Fruit fly (Drosophila melanogaster) whole organism, embryonic: ENCODE data around the gene CG44094.

ENCODE experiments used
- C15 ChIP-seq: fragments of 200-800 bp; sonication (Bioruptor generic); IDR thresholded peaks from 3 replicates; pipeline ENCODE4 v1.3.6; 2022; ENCODE audit warnings: missing biosample characterization, missing genetic modification characterization
- CG11723 ChIP-seq: fragments of 200-800 bp; sonication (Bioruptor generic); optimal IDR thresholded peaks from 2 replicates; lab custom pipeline; 2017; ENCODE audit warnings: missing biosample characterization, mild to moderate bottlenecking, missing genetic modification characterization
- CG12659 ChIP-seq: fragments of 200-800 bp; sonication (Bioruptor generic); optimal IDR thresholded peaks from 3 replicates; lab custom pipeline; 2017; ENCODE audit warnings: mild to moderate bottlenecking, missing biosample characterization, missing genetic modification reagents, missing genetic modification characterization
- CG15269 ChIP-seq: fragments of 200-800 bp; sonication (Bioruptor generic); optimal IDR thresholded peaks from 2 replicates; lab custom pipeline; 2018; ENCODE audit warnings: missing biosample characterization, mild to moderate bottlenecking, missing genetic modification characterization, moderate library complexity
- CG15514 ChIP-seq: fragments of 200-800 bp; sonication (Bioruptor generic); optimal IDR thresholded peaks from 3 replicates; lab custom pipeline; 2017; ENCODE audit warnings: missing biosample characterization, missing genetic modification characterization, mild to moderate bottlenecking, moderate library complexity, missing genetic modification reagents
- CG15601 ChIP-seq: fragments of 200-800 bp; sonication (Bioruptor generic); optimal IDR thresholded peaks from 3 replicates; lab custom pipeline; 2019; ENCODE audit warnings: missing biosample characterization, mild to moderate bottlenecking, missing genetic modification characterization, moderate library complexity
- CG16813 ChIP-seq: fragments of 200-800 bp; sonication (Bioruptor generic); IDR thresholded peaks from 3 replicates; pipeline ENCODE4 v1.3.6; 2022; ENCODE audit warnings: missing biosample characterization, missing genetic modification characterization; ENCODE audit not compliant: partially characterized antibody
- CG18599 ChIP-seq: fragments of 200-800 bp; sonication (Bioruptor generic); optimal IDR thresholded peaks from 3 replicates; lab custom pipeline; 2017; ENCODE audit warnings: missing biosample characterization, missing genetic modification characterization, mild to moderate bottlenecking, moderate library complexity, missing genetic modification reagents
- CG18764 ChIP-seq: fragments of 200-800 bp; sonication (Bioruptor generic); optimal IDR thresholded peaks from 3 replicates; lab custom pipeline; 2016; ENCODE audit warnings: missing biosample characterization, missing genetic modification characterization
- CG2116 ChIP-seq: fragments of 200-800 bp; sonication (Bioruptor generic); optimal IDR thresholded peaks from 3 replicates; lab custom pipeline; 2018; ENCODE audit warnings: missing biosample characterization, mild to moderate bottlenecking, missing genetic modification characterization
- CG34224 ChIP-seq: fragments of 200-800 bp; sonication (Bioruptor generic); IDR thresholded peaks from 3 replicates; pipeline ENCODE4 v1.3.6; 2022; ENCODE audit warnings: missing biosample characterization, missing genetic modification characterization; ENCODE audit not compliant: partially characterized antibody
- CG3726 ChIP-seq: fragments of 200-800 bp; sonication (Bioruptor generic); IDR thresholded peaks from 3 replicates; pipeline ENCODE4, ENCODE4 v1.3.6; 2022; ENCODE audit warnings: missing biosample characterization, missing genetic modification characterization
- CG3847 ChIP-seq: fragments of 200-800 bp; sonication (Bioruptor generic); IDR thresholded peaks from 2 replicates; pipeline ENCODE4 v1.3.6; 2022; ENCODE audit warnings: missing biosample characterization, missing genetic modification characterization
- CG4617 ChIP-seq: fragments of 200-800 bp; sonication (Bioruptor generic); optimal IDR thresholded peaks from 3 replicates; lab custom pipeline; 2016; ENCODE audit warnings: missing biosample characterization, missing genetic modification characterization, borderline replicate concordance
- CG6765 ChIP-seq: fragments of 200-800 bp; sonication (Bioruptor generic); optimal IDR thresholded peaks from 3 replicates; lab custom pipeline; 2017; ENCODE audit warnings: missing biosample characterization, mild to moderate bottlenecking, missing genetic modification characterization
- CG7357 ChIP-seq: fragments of 200-800 bp; sonication (Bioruptor generic); IDR thresholded peaks from 3 replicates; pipeline ENCODE4 v1.3.6; 2022; ENCODE audit warnings: missing biosample characterization, missing genetic modification characterization
- CG7928 ChIP-seq: fragments of 200-800 bp; sonication (Bioruptor generic); optimal IDR thresholded peaks from 2 replicates; lab custom pipeline; 2017; ENCODE audit warnings: missing biosample characterization, mild to moderate bottlenecking, missing genetic modification characterization
- CG7987 ChIP-seq: fragments of 200-800 bp; sonication (Bioruptor generic); optimal IDR thresholded peaks from 2 replicates; lab custom pipeline; 2018; ENCODE audit warnings: missing biosample characterization, mild to moderate bottlenecking, missing genetic modification characterization, moderate library complexity
- CG8478 ChIP-seq: fragments of >200 bp; optimal IDR thresholded peaks from 2 replicates; lab custom pipeline; 2018
- CG8924 ChIP-seq: fragments of 200-800 bp; optimal IDR thresholded peaks from 3 replicates; lab custom pipeline; 2019; ENCODE audit warnings: missing biosample characterization, mild to moderate bottlenecking, missing genetic modification characterization, moderate library complexity
- CG9797 ChIP-seq: fragments of 200-800 bp; sonication (Bioruptor generic); optimal IDR thresholded peaks from 3 replicates; lab custom pipeline; 2018; ENCODE audit warnings: missing biosample characterization, mild to moderate bottlenecking, missing genetic modification characterization
- CHES-1-like ChIP-seq: fragments of 200-800 bp; sonication (Bioruptor generic); optimal IDR thresholded peaks from 2 replicates; lab custom pipeline; 2016; ENCODE audit warnings: missing biosample characterization, missing genetic modification characterization
- Chrac-16 ChIP-seq: fragments of 200-800 bp; sonication (Bioruptor generic); optimal IDR thresholded peaks from 3 replicates; lab custom pipeline; 2016; ENCODE audit warnings: missing biosample characterization, missing genetic modification characterization
- CrebB ChIP-seq: fragments of 200-800 bp; sonication (Bioruptor generic); optimal IDR thresholded peaks from 3 replicates; lab custom pipeline; 2018; ENCODE audit warnings: missing biosample characterization, mild to moderate bottlenecking, missing genetic modification characterization
- Lhr ChIP-seq: fragments of 200-800 bp; sonication (Bioruptor generic); optimal IDR thresholded peaks from 3 replicates; lab custom pipeline; 2017; ENCODE audit warnings: mild to moderate bottlenecking, missing biosample characterization, missing genetic modification reagents, missing genetic modification characterization
- Myb ChIP-seq: fragments of 200-800 bp; sonication (Bioruptor generic); optimal IDR thresholded peaks from 2 replicates; lab custom pipeline; 2016; ENCODE audit warnings: missing biosample characterization, missing genetic modification characterization
- Oli ChIP-seq: fragments of 200-800 bp; sonication (Bioruptor generic); optimal IDR thresholded peaks from 2 replicates; lab custom pipeline; 2018; ENCODE audit warnings: missing biosample characterization, mild to moderate bottlenecking, missing genetic modification characterization, moderate library complexity
- Sin3A ChIP-seq: fragments of >200 bp; optimal IDR thresholded peaks from 2 replicates; lab custom pipeline; 2018
- YL-1 ChIP-seq: fragments of 200-800 bp; sonication (Bioruptor generic); optimal IDR thresholded peaks from 3 replicates; lab custom pipeline; 2017; ENCODE audit warnings: missing biosample characterization, mild to moderate bottlenecking, missing genetic modification characterization
- ci ChIP-seq: fragments of 200-800 bp; sonication (Bioruptor generic); IDR thresholded peaks from 3 replicates; pipeline ENCODE4 v1.3.6; 2022; ENCODE audit warnings: missing biosample characterization, missing genetic modification characterization
- dmrt11E ChIP-seq: fragments of 200-800 bp; sonication (Bioruptor generic); optimal IDR thresholded peaks from 3 replicates; lab custom pipeline; 2018; ENCODE audit warnings: missing biosample characterization, mild to moderate bottlenecking, missing genetic modification characterization, moderate library complexity
- dmrt99B ChIP-seq: fragments of 200-800 bp; sonication (Bioruptor generic); optimal IDR thresholded peaks from 2 replicates; lab custom pipeline; 2018; ENCODE audit warnings: missing biosample characterization, mild to moderate bottlenecking, missing genetic modification characterization, moderate library complexity
- dpn ChIP-seq, 2 experiments: fragments of 200-800 bp; sonication (Bioruptor generic); optimal IDR thresholded peaks; 3 replicates each; lab custom pipeline; 2016; ENCODE audit warnings: missing biosample characterization in 2 of 2, missing genetic modification characterization in 2 of 2
- ewg ChIP-seq: fragments of 200-800 bp; sonication (Bioruptor generic); optimal IDR thresholded peaks from 3 replicates; lab custom pipeline; 2017; ENCODE audit warnings: mild to moderate bottlenecking, missing biosample characterization, missing genetic modification reagents, missing genetic modification characterization
- ftz-f1 ChIP-seq: fragments of 200-800 bp; sonication (Bioruptor generic); optimal IDR thresholded peaks from 2 replicates; lab custom pipeline; 2016; ENCODE audit warnings: missing biosample characterization, missing genetic modification characterization
- fu2 ChIP-seq: fragments of 200-800 bp; sonication (Bioruptor generic); optimal IDR thresholded peaks from 2 replicates; lab custom pipeline; 2016; ENCODE audit warnings: missing biosample characterization, missing genetic modification characterization
- insv ChIP-seq, 2 experiments: fragments of 200-800 bp; sonication (Bioruptor generic); optimal IDR thresholded peaks; 3 replicates each; lab custom pipeline; 2016 to 2018; ENCODE audit warnings: missing biosample characterization in 2 of 2, missing genetic modification characterization in 2 of 2
- lola ChIP-seq, 3 experiments: fragments of >200 bp in 2 of 3; fragments of 200-800 bp in 1 of 3; sonication (Bioruptor generic) in 1 of 3; optimal IDR thresholded peaks; 2 replicates each; lab custom pipeline; 2017 to 2019; ENCODE audit warnings: missing biosample characterization in 3 of 3, missing genetic modification characterization in 3 of 3, mild to moderate bottlenecking in 1 of 3, moderate library complexity in 1 of 3
- nom ChIP-seq: fragments of 200-800 bp; sonication (Bioruptor generic); optimal IDR thresholded peaks from 2 replicates; lab custom pipeline; 2017; ENCODE audit warnings: missing biosample characterization, missing genetic modification characterization, mild to moderate bottlenecking, moderate library complexity, missing genetic modification reagents
- pros ChIP-seq: fragments of 200-800 bp; sonication (Bioruptor generic); optimal IDR thresholded peaks from 3 replicates; lab custom pipeline; 2019; ENCODE audit warnings: missing biosample characterization, mild to moderate bottlenecking, missing genetic modification characterization, moderate library complexity
- row ChIP-seq: fragments of 200-800 bp; sonication (Bioruptor generic); IDR thresholded peaks from 3 replicates; pipeline ENCODE4 v1.3.6; 2022; ENCODE audit warnings: missing biosample characterization, missing genetic modification characterization
- seq ChIP-seq: fragments of 200-800 bp; sonication (Bioruptor generic); IDR thresholded peaks from 2 replicates; pipeline ENCODE4 v1.3.6; 2022; ENCODE audit warnings: missing biosample characterization, missing genetic modification characterization
- sna ChIP-seq: fragments of 200-800 bp; sonication (Bioruptor generic); IDR thresholded peaks from 2 replicates; pipeline ENCODE4 v1.3.6; 2022; ENCODE audit warnings: missing biosample characterization, missing genetic modification characterization; ENCODE audit not compliant: partially characterized antibody
- so ChIP-seq: fragments of 200-800 bp; sonication (Bioruptor generic); IDR thresholded peaks from 3 replicates; pipeline ENCODE4 v1.3.6; 2022; ENCODE audit warnings: missing biosample characterization, missing genetic modification characterization
- sob ChIP-seq: fragments of 200-800 bp; sonication (Bioruptor generic); IDR thresholded peaks from 2 replicates; pipeline ENCODE4 v1.3.6; 2022; ENCODE audit warnings: missing biosample characterization, missing genetic modification characterization
- ssp ChIP-seq: fragments of 200-800 bp; sonication (Bioruptor generic); IDR thresholded peaks from 2 replicates; pipeline ENCODE4 v1.3.6; 2022; ENCODE audit warnings: missing biosample characterization, missing genetic modification characterization
- unpg ChIP-seq: fragments of 200-800 bp; sonication (Bioruptor generic); optimal IDR thresholded peaks from 3 replicates; lab custom pipeline; 2018; ENCODE audit warnings: missing biosample characterization, mild to moderate bottlenecking, missing genetic modification characterization, moderate library complexity

The CG44094 gene

DNA sequence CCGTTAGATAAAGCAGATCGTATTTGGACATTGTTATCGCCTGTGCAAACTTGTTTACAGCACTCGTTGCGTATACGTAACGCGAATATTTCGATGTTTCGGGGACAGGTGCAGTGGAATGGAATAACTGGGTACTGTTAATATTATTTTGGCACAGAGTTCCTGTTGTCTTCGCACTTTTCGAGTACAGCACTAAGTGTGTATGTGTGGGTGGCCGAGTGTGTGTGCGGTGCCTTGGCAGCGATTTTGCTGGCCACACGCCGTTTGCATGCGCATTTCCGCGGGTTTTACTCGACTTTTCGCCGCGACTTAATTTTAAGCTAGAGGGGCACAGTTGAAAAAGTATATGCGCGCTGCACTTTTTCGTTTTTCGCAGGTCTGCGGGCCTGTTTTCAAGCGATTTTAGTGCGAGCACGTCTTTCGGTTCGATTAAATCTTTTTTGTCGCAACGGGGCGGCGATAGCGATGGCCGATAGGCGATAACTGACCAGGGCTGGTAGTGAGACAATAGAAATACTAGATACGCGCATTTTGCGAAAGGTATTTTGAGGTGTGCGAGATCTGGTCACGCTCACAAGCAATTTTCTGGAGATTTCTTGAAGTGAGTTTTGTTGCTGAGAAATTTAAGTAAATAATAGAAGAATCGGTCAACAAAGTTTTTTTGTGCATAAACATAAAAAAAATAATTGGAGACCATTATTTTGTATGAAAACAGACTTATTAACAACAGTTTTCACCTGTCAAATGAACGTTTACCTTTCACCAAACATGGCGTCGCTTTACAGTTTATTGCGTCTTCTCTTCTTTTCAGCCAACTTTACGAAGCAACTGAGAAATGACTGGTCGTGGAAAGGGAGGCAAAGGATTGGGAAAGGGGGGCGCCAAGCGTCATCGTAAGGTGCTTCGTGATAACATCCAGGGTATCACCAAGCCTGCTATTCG is 49.1 kb upstream of the CG44094 start, which contains the start of the genes put and His4r (continued):
- TF ChIP-seq ewg (GFP tag; lab: Kevin White, UChicago) (peak; percentile 7), nom (GFP tag; lab: Kevin White, UChicago) (peak; percentile 47), CG12659 (GFP tag; lab: Kevin White, UChicago) (peak; percentile 81), Chrac-16 (no peak), lola (GFP tag; optimal IDR thresholded peaks at IDR 0.05; lab: Kevin White, UChicago) (no peak), CG34224 (GFP tag; lab: Robert Waterston, UW) (peak; percentile 27; the same call in 1 of the 3 replicates), so (GFP tag; lab: Robert Waterston, UW) (0 out of 3 replicates have a peak, but pooled peaks have one; percentile 45), seq (GFP tag; lab: Robert Waterston, UW) (peak; percentile 9; the same call in 1 of the 2 replicates), CG15601 (tag; lab: Kevin White, UChicago) (peak; percentile 41), CG15514 (GFP tag; lab: Kevin White, UChicago) (peak; percentile 64), CG6765 (peak; percentile 10), CG11723 (GFP tag; lab: Kevin White, UChicago) (no peak), sob (peak; percentile 56), fu2 (GFP tag; lab: Kevin White, UChicago) (no peak), CHES-1-like (GFP tag; lab: Kevin White, UChicago) (peak; percentile 49), CG3847 (peak; percentile 52; the same call in 1 of the 2 replicates), ssp (GFP tag; lab: Robert Waterston, UW) (0 out of 2 replicates have a peak, but pooled peaks have one; percentile 9), C15 (GFP tag; lab: Robert Waterston, UW) (no peak), CG4617 (peak; percentile 94), CG2116 (GFP tag; lab: Kevin White, UChicago) (peak; percentile 75), CG18599 (GFP tag; lab: Kevin White, UChicago) (peak; percentile 28), insv (GFP tag; optimal IDR thresholded peaks at IDR 0.05; lab: Kevin White, UChicago) (peak in 1 of 2 experiments; percentile 29), Oli (tag; lab: Kevin White, UChicago) (no peak), ci (GFP tag; lab: Robert Waterston, UW) (peak; percentile 46; the same call in 1 of the 3 replicates), YL-1 (GFP tag; lab: Kevin White, UChicago) (peak; percentile 92), CG9797 (GFP tag; lab: Kevin White, UChicago) (peak; percentile 95), Lhr (GFP tag; lab: Kevin White, UChicago) (peak; percentile 22), CG18764 (GFP tag; lab: Kevin White, UChicago) (peak; percentile 4), dmrt99B (tag; lab: Kevin White, UChicago) (no peak), pros (GFP tag; lab: Kevin White, UChicago) (peak; percentile 13), CG8478 (peak; percentile 81), CG7928 (GFP tag; lab: Kevin White, UChicago) (peak; percentile 87), ftz-f1 (GFP tag; lab: Kevin White, UChicago) (peak; percentile 1), Myb (GFP tag; lab: Kevin White, UChicago) (peak; percentile 30), unpg (GFP tag; lab: Kevin White, UChicago) (peak; percentile 36), row (GFP tag; lab: Robert Waterston, UW) (peak; percentile 21; the same call in 2 of the 3 replicates), CG7987 (GFP tag; lab: Kevin White, UChicago) (peak; percentile 30), sna (GFP tag; lab: Robert Waterston, UW) (peak; percentile 48; the same call in 1 of the 2 replicates), dpn (GFP tag; optimal IDR thresholded peaks at IDR 0.05; lab: Kevin White, UChicago) (peak in 1 of 2 experiments; percentile 35), dmrt11E (tag; lab: Kevin White, UChicago) (no peak), CG16813 (peak; percentile 62; the same call in 2 of the 3 replicates), Sin3A (peak; percentile 74), CG8924 (peak; percentile 44), CrebB (tag; lab: Kevin White, UChicago) (peak; percentile 45), CG3726 (no peak), CG15269 (tag; lab: Kevin White, UChicago) (no peak), CG7357 (GFP tag; lab: Robert Waterston, UW) (no peak)
